Fruit fly (Drosophila melanogaster) whole organism, wandering third instar larva: ENCODE measurements around the gene Pldn.

Experiments used
- Abd-B ChIP-seq: fragments of >200 bp; optimal IDR thresholded peaks from 2 replicates; lab custom pipeline; 2017; ENCODE audit warnings: missing biosample characterization, missing genetic modification characterization
- h ChIP-seq: fragments of 200-800 bp; sonication (Bioruptor generic); optimal IDR thresholded peaks from 3 replicates; lab custom pipeline; 2016; ENCODE audit warnings: missing biosample characterization, mild to moderate bottlenecking, missing genetic modification characterization
- pan ChIP-seq: fragments of >200 bp; optimal IDR thresholded peaks from 2 replicates; lab custom pipeline; 2017
- rgr ChIP-seq: fragments of 200-800 bp; sonication (Bioruptor generic); optimal IDR thresholded peaks from 3 replicates; lab custom pipeline; 2016; ENCODE audit warnings: missing biosample characterization, mild to moderate bottlenecking, missing genetic modification characterization

DNA sequence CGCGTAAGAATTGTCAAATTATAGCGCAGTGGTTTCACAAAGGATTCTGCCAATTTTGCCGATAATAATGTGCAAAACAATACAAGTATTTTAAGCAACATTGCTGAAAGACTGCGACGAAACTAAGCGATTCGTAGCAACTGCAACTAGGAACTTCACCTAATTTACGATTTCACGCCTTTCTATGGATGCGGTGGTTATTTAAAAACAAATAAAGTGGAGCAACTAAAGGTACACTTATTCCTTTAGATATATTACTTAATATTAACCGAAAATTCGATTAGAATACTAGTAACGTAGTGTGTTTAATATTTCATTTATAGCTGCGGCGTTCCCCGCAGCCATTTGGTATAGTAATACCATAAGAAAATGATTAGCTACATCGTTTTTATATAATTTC lies 45.3 kb downstream of the Pldn start, which contains the start of gene CG6071:
- TF ChIP-seq pan (lab: Kevin White, UChicago) (no peak), rgr (GFP tag; lab: Kevin White, UChicago) (no peak), h (GFP tag; lab: Kevin White, UChicago) (no peak), Abd-B (GFP tag; lab: Kevin White, UChicago) (no peak)
